Worm (Caenorhabditis elegans): ENCODE data around the gene tbx-2.

Gene tbx-2

DNA sequence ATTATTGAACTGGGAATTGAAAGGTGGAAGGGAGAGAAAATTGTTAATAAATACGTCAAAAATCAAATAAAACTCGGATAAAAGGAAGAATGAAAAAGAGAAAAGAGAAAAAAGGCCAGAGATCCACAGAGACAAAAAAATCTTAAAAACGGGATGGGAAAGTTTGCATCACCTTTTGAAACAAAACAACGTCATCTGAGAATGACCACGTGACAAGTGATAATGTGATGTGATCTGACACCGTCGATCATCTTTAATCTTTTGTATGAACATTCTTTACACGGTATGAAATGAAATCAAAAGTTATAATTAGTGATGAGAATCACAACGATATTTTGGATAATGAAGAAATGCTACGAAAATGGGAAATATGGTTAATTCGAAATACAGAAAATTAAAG, 29.6 kb upstream of the tbx-2 start (continued):
- TF ChIP-seq egl-27 (tag; optimal IDR thresholded peaks at IDR 0.05) (no peak), C34B4.2 (tag; optimal IDR thresholded peaks at IDR 0.05) (no peak), mab-9 (GFP tag; IDR thresholded peaks at IDR 0.05) (no peak), Y116A8C.19 (tag; optimal IDR thresholded peaks at IDR 0.05; ENCODE audit: borderline replicate concordance) (no peak), dpl-1 (GFP tag; optimal IDR thresholded peaks at IDR 0.05) (peak in 1 of 3 experiments; percentile 15), pax-3 (tag; optimal IDR thresholded peaks at IDR 0.05) (no peak), ceh-90 (tag; optimal IDR thresholded peaks at IDR 0.05) (no peak)

DNA sequence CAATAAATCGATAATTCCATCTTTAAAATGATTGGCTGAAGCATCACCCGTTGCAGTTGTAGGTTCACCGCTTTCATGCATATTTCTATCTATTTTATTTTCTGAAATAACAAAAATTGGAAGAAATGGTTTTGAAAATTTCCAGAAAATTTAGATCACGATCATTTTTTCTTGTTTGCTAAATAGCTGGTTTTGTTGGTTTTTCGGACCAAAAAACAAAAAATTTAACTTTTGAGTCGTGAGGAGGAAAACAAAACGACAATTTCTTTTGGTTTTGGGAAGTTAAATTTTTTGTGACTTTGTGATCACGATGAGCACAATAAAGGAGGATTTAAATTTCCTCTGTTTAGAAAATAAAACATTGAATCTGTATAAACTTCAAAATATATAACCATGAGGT, 29.1 kb upstream of the tbx-2 start, which contains the start of gene T10F2.2:
T10F2.2 (minus strand) TSS at position 101 of the 400 bp plus-strand sequence.
- TF ChIP-seq aly-2 (tag; optimal IDR thresholded peaks at IDR 0.05), result no peak
- TF ChIP-seq hpl-2 (GFP tag; optimal IDR thresholded peaks at IDR 0.05), result no peak
- no peak for TF ChIP-seq ceh-82 (tag; optimal IDR thresholded peaks at IDR 0.05)
- no peak for TF ChIP-seq egl-13 (tag; optimal IDR thresholded peaks at IDR 0.05)
- no peak for TF ChIP-seq rnt-1 (tag; optimal IDR thresholded peaks at IDR 0.05)
- TF ChIP-seq unc-30 (tag; optimal IDR thresholded peaks at IDR 0.05), result no peak
- TF ChIP-seq nhr-76 (tag; optimal IDR thresholded peaks at IDR 0.05), result no peak
- no peak for TF ChIP-seq lin-35 (GFP tag; optimal IDR thresholded peaks at IDR 0.05)
- TF ChIP-seq swsn-7 (tag; optimal IDR thresholded peaks at IDR 0.05), result no peak
- TF ChIP-seq alr-1 (tag; optimal IDR thresholded peaks at IDR 0.05; ENCODE audit: borderline replicate concordance), result no peak
- no peak for TF ChIP-seq C34B4.2 (tag; optimal IDR thresholded peaks at IDR 0.05)
- TF ChIP-seq nhr-12 (tag; optimal IDR thresholded peaks at IDR 0.05), result no peak

DNA sequence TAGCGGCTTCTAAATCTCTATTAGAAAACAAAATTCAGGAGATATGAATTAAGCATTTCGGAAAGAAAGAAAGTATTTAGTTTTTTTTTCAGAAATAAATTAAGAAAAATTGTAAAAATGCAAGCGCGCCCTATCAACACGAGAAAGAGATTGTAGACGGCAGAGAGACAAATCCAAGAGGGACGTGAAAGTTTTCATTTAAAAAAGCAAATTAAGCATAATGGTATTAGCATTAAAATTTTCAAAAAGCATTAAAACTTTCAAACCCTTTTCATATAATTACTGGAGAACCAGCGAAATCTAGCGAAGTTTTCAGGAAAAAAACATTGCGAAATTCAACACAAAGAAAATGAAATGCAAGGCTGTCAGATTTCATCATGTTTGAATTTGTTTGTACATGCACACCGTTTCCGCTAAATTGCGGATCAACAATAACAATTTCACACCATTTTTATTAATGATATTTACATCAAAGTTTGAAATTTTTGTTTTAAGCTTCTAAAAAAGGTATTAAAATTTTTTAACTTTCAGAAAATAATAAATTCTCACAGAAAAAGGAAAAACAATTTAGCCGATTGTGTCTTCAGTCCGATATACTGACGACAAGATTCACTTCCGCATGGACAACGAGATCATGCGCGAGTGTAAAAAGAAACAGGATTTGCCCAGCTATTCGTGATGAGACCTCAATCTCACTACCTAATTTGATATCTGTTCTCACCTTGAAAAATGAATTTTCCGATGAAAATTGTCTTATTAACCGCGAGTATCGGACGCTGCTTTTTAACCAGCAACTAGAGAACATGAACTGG, 26.9 kb upstream of the tbx-2 start, which contains the start of gene gars-1:
gars-1 (minus strand) TSS at position 808 of the 812 bp plus-strand sequence.
- TF ChIP-seq ama-1 (optimal IDR thresholded peaks at IDR 0.05), result no peak
- TF ChIP-seq nhr-85 (tag), result peak; percentile 25
- TF ChIP-seq fkh-10 (GFP tag; optimal IDR thresholded peaks at IDR 0.05), result no peak
- TF ChIP-seq jun-1 (tag; optimal IDR thresholded peaks at IDR 0.05), result no peak
- no peak for TF ChIP-seq nhr-19 (GFP tag; conservative IDR thresholded peaks at IDR 0.05)
- TF ChIP-seq nhr-77 (tag; optimal IDR thresholded peaks at IDR 0.05), result no peak
- no peak for TF ChIP-seq elt-3 (tag; optimal IDR thresholded peaks at IDR 0.05)
- no peak for TF ChIP-seq alr-1 (tag; optimal IDR thresholded peaks at IDR 0.05; ENCODE audit: borderline replicate concordance)
- no peak for TF ChIP-seq nhr-90 (tag; optimal IDR thresholded peaks at IDR 0.05; ENCODE audit: poor library complexity)
- no peak for TF ChIP-seq ceh-90 (tag; optimal IDR thresholded peaks at IDR 0.05)
- TF ChIP-seq lir-3 (tag; optimal IDR thresholded peaks at IDR 0.05; ENCODE audit: poor library complexity), result no peak
- TF ChIP-seq C04F5.9 (tag; optimal IDR thresholded peaks at IDR 0.05), result no peak
- TF ChIP-seq efl-1 (optimal IDR thresholded peaks at IDR 0.05), result peak; percentile 32
- TF ChIP-seq efl-1 (GFP tag; optimal IDR thresholded peaks at IDR 0.05 in 1 of 2), result peak; percentile 40 to 80
- TF ChIP-seq unc-86 (tag; optimal IDR thresholded peaks at IDR 0.05), result no peak
- TF ChIP-seq irx-1 (tag; optimal IDR thresholded peaks at IDR 0.05), result no peak
- peak; percentile 4 for TF ChIP-seq nhr-20 (tag; optimal IDR thresholded peaks at IDR 0.05)
- no peak for TF ChIP-seq aly-2 (tag; optimal IDR thresholded peaks at IDR 0.05)
- TF ChIP-seq mep-1 (tag; optimal IDR thresholded peaks at IDR 0.05), result peak; percentile 7
- TF ChIP-seq pag-3 (tag; optimal IDR thresholded peaks at IDR 0.05; ENCODE audit: borderline replicate concordance, insufficient read depth), result no peak
- peak; percentile 25 for TF ChIP-seq C16A3.4 (tag; optimal IDR thresholded peaks at IDR 0.05)
- no peak for TF ChIP-seq hpl-2 (GFP tag; optimal IDR thresholded peaks at IDR 0.05)
- no peak for TF ChIP-seq ceh-82 (tag; optimal IDR thresholded peaks at IDR 0.05)
- TF ChIP-seq mdl-1 (tag; optimal IDR thresholded peaks at IDR 0.05), result no peak
- TF ChIP-seq ets-5 (GFP tag; IDR thresholded peaks at IDR 0.05), result no peak
- TF ChIP-seq dpl-1 (GFP tag; optimal IDR thresholded peaks at IDR 0.05), result peak; percentile 6 to 53 (median 7)
- TF ChIP-seq zag-1 (tag; optimal IDR thresholded peaks at IDR 0.05), result no peak
- TF ChIP-seq unc-98 (GFP tag; IDR thresholded peaks at IDR 0.05), result no peak
- TF ChIP-seq egl-27 (tag; optimal IDR thresholded peaks at IDR 0.05), result no peak
- TF ChIP-seq zip-4 (GFP tag; optimal IDR thresholded peaks at IDR 0.05), result peak; percentile 82
- no peak for TF ChIP-seq vab-15 (tag; optimal IDR thresholded peaks at IDR 0.05)
- no peak for TF ChIP-seq mab-9 (GFP tag; IDR thresholded peaks at IDR 0.05)
- no peak for TF ChIP-seq tbx-2 (tag; optimal IDR thresholded peaks at IDR 0.05)
- TF ChIP-seq snu-23 (GFP tag; optimal IDR thresholded peaks at IDR 0.05), result no peak
- no peak for TF ChIP-seq hlh-4 (tag; optimal IDR thresholded peaks at IDR 0.05)
- peak; percentile 66 for TF ChIP-seq skn-1 (tag; optimal IDR thresholded peaks at IDR 0.05)
- no peak for TF ChIP-seq tlp-1 (tag; optimal IDR thresholded peaks at IDR 0.05)
- TF ChIP-seq rnt-1 (tag; optimal IDR thresholded peaks at IDR 0.05), result peak; percentile 15
